Worm (Caenorhabditis elegans) whole organism, L4/young adult: Measurements from ENCODE around the gene Y39A1A.18.

Source experiments
- dao-5 ChIP-seq: sonication (generic microtip); optimal IDR thresholded peaks from 2 replicates; lab custom pipeline; 2016; ENCODE audit warnings: missing genotype, missing genetic modification characterization, moderate library complexity, missing compliant biosample characterization
- him-1 ChIP-seq: sonication (generic microtip); optimal IDR thresholded peaks from 2 replicates; lab custom pipeline; 2016; ENCODE audit warnings: missing genotype, missing genetic modification reagents, missing genetic modification characterization, missing compliant biosample characterization

DNA sequence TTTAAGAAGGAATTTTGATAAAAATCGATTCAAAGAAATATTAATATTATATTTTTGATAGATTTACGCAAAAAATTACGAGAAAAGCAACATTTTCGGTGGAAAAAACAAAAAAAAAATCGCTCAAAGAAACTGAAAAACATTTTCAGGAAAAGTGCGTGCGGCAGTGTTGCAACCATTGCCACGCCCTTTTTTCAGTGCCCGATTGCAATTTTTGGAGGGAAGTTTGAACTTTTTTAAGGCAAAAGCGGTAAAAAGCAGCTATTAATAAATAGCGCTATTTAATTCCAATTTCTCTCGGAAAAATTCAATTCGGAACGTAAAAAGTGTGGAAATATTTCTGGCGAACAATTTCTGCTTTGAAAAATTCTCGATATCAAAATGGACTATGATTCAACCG is 26.8 kb upstream of the Y39A1A.18 start:
- TF ChIP-seq him-1 (tag; lab: Kevin White, UChicago), result no peak
- no peak for TF ChIP-seq dao-5 (tag; lab: Kevin White, UChicago)
